Worm (Caenorhabditis elegans): ENCODE results near the gene R13D11.3.
A peak's percentile ranks its signal among the peaks of the same experiment; 100 is the strongest.

DNA sequence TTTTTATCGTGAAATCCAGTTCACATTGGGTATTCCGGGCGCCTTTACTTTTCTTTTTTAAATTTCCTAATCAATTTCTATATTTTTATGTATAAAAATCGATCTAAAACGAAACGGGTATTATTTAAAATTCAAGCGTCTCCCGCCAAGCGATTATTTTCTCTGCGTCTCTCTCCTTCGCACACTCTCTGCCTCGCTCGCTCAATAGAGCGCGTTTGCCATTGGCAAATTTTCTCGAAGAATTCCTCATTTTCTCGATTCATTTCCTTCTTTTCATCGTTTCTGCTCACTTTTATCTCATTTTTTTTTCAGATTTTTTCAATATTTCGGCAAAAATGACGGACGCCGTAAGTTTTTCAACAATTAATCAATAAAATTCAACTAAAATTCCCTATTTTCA lies 41.6 kb upstream of the R13D11.3 start, which contains the start of gene sti-1:
- TF ChIP-seq lsy-2 (tag; optimal IDR thresholded peaks at IDR 0.05): peak; percentile 78
- peak; percentile 5 for TF ChIP-seq M03D4.4 (tag; optimal IDR thresholded peaks at IDR 0.05)
- no peak for TF ChIP-seq unc-39 (tag; optimal IDR thresholded peaks at IDR 0.05)
- TF ChIP-seq snpc-4 (tag; optimal IDR thresholded peaks at IDR 0.05): no peak
- peak; percentile 48 for TF ChIP-seq unc-62 (GFP tag; optimal IDR thresholded peaks at IDR 0.05)
- TF ChIP-seq elt-1 (tag; optimal IDR thresholded peaks at IDR 0.05; ENCODE audit: borderline replicate concordance, insufficient read depth): no peak
- no peak for TF ChIP-seq ztf-11 (tag; optimal IDR thresholded peaks at IDR 0.05)
- peak; percentile 70 for TF ChIP-seq pha-4 (tag; optimal IDR thresholded peaks at IDR 0.05)
- no peak for TF ChIP-seq sem-2 (GFP tag; optimal IDR thresholded peaks at IDR 0.05)
- TF ChIP-seq bed-3 (GFP tag; optimal IDR thresholded peaks at IDR 0.05): no peak
- peak; percentile 87 for TF ChIP-seq nhr-237 (tag; optimal IDR thresholded peaks at IDR 0.05)
- TF ChIP-seq flh-1 (GFP tag; optimal IDR thresholded peaks at IDR 0.05): no peak
- peak; percentile 26 for TF ChIP-seq mls-2 (tag; optimal IDR thresholded peaks at IDR 0.05)
- peak; percentile 38 for TF ChIP-seq nhr-2 (tag; optimal IDR thresholded peaks at IDR 0.05)
